Worm (Caenorhabditis elegans) whole organism, late embryonic: ENCODE measurements around the gene Y79H2A.2.

Experiments used
- C08G9.2 ChIP-seq: sonication (generic microtip); optimal IDR thresholded peaks from 2 replicates; lab custom pipeline; 2016; ENCODE audit warnings: mild to moderate bottlenecking, missing genetic modification characterization, moderate library complexity, missing compliant biosample characterization
- F13H6.1 ChIP-seq: sonication (generic microtip); optimal IDR thresholded peaks from 2 replicates; lab custom pipeline; 2016; ENCODE audit warnings: missing genetic modification characterization, missing compliant biosample characterization
- K09A11.1 ChIP-seq: sonication (generic microtip); optimal IDR thresholded peaks from 2 replicates; lab custom pipeline; 2017; ENCODE audit warnings: antibody characterized with exemption, mild to moderate bottlenecking, missing genetic modification characterization, missing compliant biosample characterization; ENCODE audit not compliant: insufficient read depth
- T23F11.4 ChIP-seq: fragments of 200-800 bp; sonication (Bioruptor generic); optimal IDR thresholded peaks from 2 replicates; lab custom pipeline; 2018; ENCODE audit warnings: mild to moderate bottlenecking, missing genetic modification characterization, missing compliant biosample characterization
- ceh-18 ChIP-seq: sonication (generic microtip); optimal IDR thresholded peaks from 2 replicates; lab custom pipeline; 2016; ENCODE audit warnings: missing genetic modification characterization, missing compliant biosample characterization
- ceh-19 ChIP-seq: fragments of 200-800 bp; sonication (Bioruptor generic); optimal IDR thresholded peaks from 2 replicates; lab custom pipeline; 2018; ENCODE audit warnings: mild to moderate bottlenecking, missing genetic modification characterization, missing compliant biosample characterization
- ceh-2 ChIP-seq: sonication (generic microtip); optimal IDR thresholded peaks from 2 replicates; lab custom pipeline; 2016; ENCODE audit warnings: missing genotype, missing genetic modification characterization, missing compliant biosample characterization
- ceh-22 ChIP-seq: sonication (generic microtip); optimal IDR thresholded peaks from 2 replicates; lab custom pipeline; 2017; ENCODE audit warnings: missing biosample characterization, missing genetic modification characterization
- ceh-31 ChIP-seq: sonication (generic microtip); optimal IDR thresholded peaks from 2 replicates; lab custom pipeline; 2016; ENCODE audit warnings: missing genetic modification characterization, missing compliant biosample characterization
- ceh-34 ChIP-seq: sonication (generic microtip); optimal IDR thresholded peaks from 2 replicates; lab custom pipeline; 2016; ENCODE audit warnings: mild to moderate bottlenecking, missing genetic modification characterization, missing compliant biosample characterization
- che-1 ChIP-seq: sonication (generic microtip); optimal IDR thresholded peaks from 2 replicates; lab custom pipeline; 2016; ENCODE audit warnings: mild to moderate bottlenecking, missing genetic modification characterization, missing compliant biosample characterization
- dve-1 ChIP-seq: sonication (generic microtip); optimal IDR thresholded peaks from 2 replicates; lab custom pipeline; 2017; ENCODE audit warnings: antibody characterized with exemption, mild to moderate bottlenecking, missing genetic modification characterization, missing compliant biosample characterization
- fkh-6 ChIP-seq: sonication (generic microtip); optimal IDR thresholded peaks from 2 replicates; lab custom pipeline; 2016; ENCODE audit warnings: missing genetic modification characterization, missing compliant biosample characterization
- gmeb-2 ChIP-seq: sonication (generic microtip); optimal IDR thresholded peaks from 2 replicates; lab custom pipeline; 2016; ENCODE audit warnings: missing genetic modification characterization, inconsistent platforms, missing compliant biosample characterization
- hlh-13 ChIP-seq: fragments of 200-800 bp; sonication (Bioruptor generic); optimal IDR thresholded peaks from 2 replicates; lab custom pipeline; 2018; ENCODE audit warnings: mild to moderate bottlenecking, missing genetic modification characterization, missing compliant biosample characterization
- hlh-15 ChIP-seq: sonication (generic microtip); optimal IDR thresholded peaks from 2 replicates; lab custom pipeline; 2016; ENCODE audit warnings: missing genetic modification characterization, missing compliant biosample characterization
- hlh-6 ChIP-seq: sonication (generic microtip); optimal IDR thresholded peaks from 2 replicates; lab custom pipeline; 2016; ENCODE audit warnings: missing genotype, missing genetic modification characterization, missing compliant biosample characterization
- hlh-8 ChIP-seq: sonication (generic microtip); optimal IDR thresholded peaks from 2 replicates; lab custom pipeline; 2016; ENCODE audit warnings: missing genotype, missing genetic modification characterization, missing compliant biosample characterization
- lim-6 ChIP-seq: sonication (generic microtip); optimal IDR thresholded peaks from 2 replicates; lab custom pipeline; 2016; ENCODE audit warnings: missing genetic modification characterization, missing compliant biosample characterization
- lin-11 ChIP-seq: fragments of 200-800 bp; sonication (Bioruptor generic); optimal IDR thresholded peaks from 2 replicates; lab custom pipeline; 2018; ENCODE audit warnings: mild to moderate bottlenecking, missing genetic modification characterization, missing compliant biosample characterization
- nhr-232 ChIP-seq: sonication (generic microtip); optimal IDR thresholded peaks from 2 replicates; lab custom pipeline; 2016; ENCODE audit warnings: missing genetic modification characterization, missing compliant biosample characterization
- pag-3 ChIP-seq: sonication (generic microtip); optimal IDR thresholded peaks from 2 replicates; lab custom pipeline; 2016; ENCODE audit warnings: missing compliant biosample characterization, missing genetic modification characterization, borderline replicate concordance
- pat-9 ChIP-seq: fragments of 200-800 bp; sonication (Bioruptor generic); optimal IDR thresholded peaks from 2 replicates; lab custom pipeline; 2018; ENCODE audit warnings: mild to moderate bottlenecking, missing genetic modification characterization, moderate library complexity, missing compliant biosample characterization
- pax-1 ChIP-seq: fragments of 150-350 bp; optimal IDR thresholded peaks from 2 replicates; lab custom pipeline; 2014; ENCODE audit warnings: missing biosample characterization, missing genetic modification characterization
- pha-4 ChIP-seq: fragments of 150-350 bp; optimal IDR thresholded peaks from 2 replicates; lab custom pipeline; 2018; ENCODE audit warnings: missing biosample characterization, missing genetic modification reagents, missing genetic modification characterization
- pqm-1 ChIP-seq: sonication (generic microtip); optimal IDR thresholded peaks from 2 replicates; lab custom pipeline; 2016; ENCODE audit warnings: missing genetic modification characterization, missing compliant biosample characterization
- ref-2 ChIP-seq: sonication (generic microtip); optimal IDR thresholded peaks from 2 replicates; lab custom pipeline; 2016; ENCODE audit warnings: missing genetic modification characterization, missing compliant biosample characterization
- rnt-1 ChIP-seq: sonication (generic microtip); optimal IDR thresholded peaks from 2 replicates; lab custom pipeline; 2016; ENCODE audit warnings: missing genetic modification characterization, missing compliant biosample characterization
- sox-2 ChIP-seq: fragments of 200-800 bp; sonication (Bioruptor generic); IDR thresholded peaks from 2 replicates; pipeline ENCODE4 v1.3.6; 2022; ENCODE audit warnings: missing genetic modification reagents, missing genetic modification characterization, missing compliant biosample characterization
- tbx-2 ChIP-seq: sonication (generic microtip); optimal IDR thresholded peaks from 2 replicates; lab custom pipeline; 2016; ENCODE audit warnings: missing genetic modification characterization, missing compliant biosample characterization
- unc-3 ChIP-seq, 2 experiments: fragments of 200-800 bp in 1 of 2; sonication (Bioruptor generic) in 1 of 2; sonication (generic microtip) in 1 of 2; conservative IDR thresholded peaks in 1 of 2; optimal IDR thresholded peaks in 1 of 2; 2 replicates each; pipeline versions ENCODE4 v1.3.6 to Lab custom; 2016 to 2022; ENCODE audit warnings: missing compliant biosample characterization in 2 of 2, missing genetic modification characterization in 2 of 2, missing genetic modification reagents in 1 of 2
- unc-42 ChIP-seq: sonication (generic microtip); optimal IDR thresholded peaks from 2 replicates; lab custom pipeline; 2016; ENCODE audit warnings: missing genotype, missing genetic modification characterization, missing compliant biosample characterization
- unc-55 ChIP-seq: sonication (generic microtip); optimal IDR thresholded peaks from 2 replicates; lab custom pipeline; 2017; ENCODE audit warnings: missing biosample characterization, missing genetic modification reagents, missing genetic modification characterization
- zip-5 ChIP-seq: sonication (generic microtip); optimal IDR thresholded peaks from 2 replicates; lab custom pipeline; 2016; ENCODE audit warnings: missing genetic modification characterization, missing compliant biosample characterization
- ztf-16 ChIP-seq: sonication (generic microtip); optimal IDR thresholded peaks from 2 replicates; lab custom pipeline; 2017; ENCODE audit warnings: missing genetic modification characterization, missing compliant biosample characterization

The Y79H2A.2 gene

ce11 chrIII:12020074-12020602 is 10.4 kb downstream of the Y79H2A.2 start, which contains the start of gene brp-1:
TSS of gene brp-1 (plus strand) at chrIII:12020552.
- TF ChIP-seq fkh-6, result no peak
- TF ChIP-seq T23F11.4 (GFP tag; lab: Kevin White, UChicago), result no peak
- TF ChIP-seq ceh-34 (tag; lab: Kevin White, UChicago), result no peak
- no peak for TF ChIP-seq dve-1 (tag; lab: Kevin White, UChicago)
- TF ChIP-seq pag-3, result no peak
- no peak for TF ChIP-seq hlh-6
- no peak for TF ChIP-seq sox-2 (GFP tag; lab: Robert Waterston, UW)
- TF ChIP-seq zip-5, result no peak
- TF ChIP-seq rnt-1 (tag; lab: Kevin White, UChicago), result no peak
- TF ChIP-seq C08G9.2 (tag; lab: Kevin White, UChicago), result no peak
- no peak for TF ChIP-seq gmeb-2
- no peak for TF ChIP-seq pat-9 (tag; lab: Kevin White, UChicago)
- TF ChIP-seq pax-1 (tag; lab: Kevin White, UChicago), result no peak
- TF ChIP-seq K09A11.1 (tag; lab: Kevin White, UChicago), result no peak
- TF ChIP-seq F13H6.1 (tag; lab: Kevin White, UChicago), result no peak
- no peak for TF ChIP-seq hlh-15 (tag; lab: Kevin White, UChicago)
- TF ChIP-seq ztf-16 (tag; lab: Kevin White, UChicago), result no peak
- TF ChIP-seq pha-4 (tag; lab: Kevin White, UChicago), result no peak
- TF ChIP-seq hlh-13 (GFP tag; lab: Kevin White, UChicago), result no peak
- no peak for TF ChIP-seq unc-3 (GFP tag; conservative IDR thresholded peaks at IDR 0.05; lab: Robert Waterston, UW)
- no peak for TF ChIP-seq unc-3 (tag; optimal IDR thresholded peaks at IDR 0.05; lab: Kevin White, UChicago)
- TF ChIP-seq, all 69 proteins: peak for 0

DNA sequence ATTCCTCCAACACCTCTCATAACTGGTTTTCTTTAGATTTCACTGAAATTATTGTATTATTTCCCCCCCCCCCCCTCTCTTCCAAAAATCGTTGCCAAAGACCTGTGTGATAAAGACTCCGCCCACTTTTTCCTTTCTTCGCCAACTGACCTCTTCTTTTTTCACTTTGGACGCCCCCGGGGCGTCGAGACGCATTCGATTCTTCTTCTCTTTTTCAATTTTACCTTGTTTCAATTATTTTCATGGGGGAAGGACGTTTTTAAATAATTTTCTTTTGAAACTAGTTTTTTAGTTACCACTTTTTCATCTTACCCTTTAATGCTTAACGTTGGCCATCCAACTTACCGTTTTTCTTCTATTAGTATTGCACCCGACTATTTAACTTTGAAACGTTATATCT is 12.6 kb downstream of the Y79H2A.2 start:
- TF ChIP-seq ceh-22 (tag; lab: Kevin White, UChicago) (no peak), ceh-34 (tag; lab: Kevin White, UChicago) (no peak), hlh-8 (tag; lab: Kevin White, UChicago) (no peak), rnt-1 (tag; lab: Kevin White, UChicago) (no peak), ceh-31 (tag; lab: Kevin White, UChicago) (no peak), lim-6 (tag; lab: Kevin White, UChicago) (no peak), ref-2 (no peak)

DNA sequence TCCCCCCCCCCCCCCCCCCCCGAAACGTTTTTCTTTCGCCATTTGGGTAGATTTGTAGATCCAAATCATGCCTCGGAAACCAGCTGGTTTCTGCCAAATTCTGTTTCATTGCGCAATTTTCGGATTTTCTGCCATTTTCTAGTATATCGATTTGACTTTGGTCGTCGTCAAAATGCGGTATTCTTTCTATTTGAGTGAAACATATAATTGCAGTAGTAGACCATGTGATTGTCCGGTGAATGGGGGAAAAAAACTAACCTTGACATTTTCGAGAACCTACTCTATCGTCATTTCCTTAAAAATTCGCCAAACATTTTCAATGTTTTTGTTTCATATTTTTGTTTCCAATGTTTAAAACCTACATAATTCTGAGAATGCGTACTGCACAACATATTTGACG is 15.0 kb downstream of the Y79H2A.2 start:
- TF ChIP-seq sox-2 (GFP tag; lab: Robert Waterston, UW) (no peak), pqm-1 (tag; lab: Kevin White, UChicago) (no peak), unc-55 (GFP tag; lab: Kevin White, UChicago) (no peak), ceh-19 (GFP tag; lab: Kevin White, UChicago) (no peak), ceh-18 (no peak), che-1 (tag; lab: Kevin White, UChicago) (no peak)

- TF ChIP-seq dve-1 (tag; lab: Kevin White, UChicago) (peak; percentile 86), C08G9.2 (tag; lab: Kevin White, UChicago) (no peak)
Measured at ce11 chrIII:12015183-12015582, 15.4 kb downstream of the Y79H2A.2 start.

DNA sequence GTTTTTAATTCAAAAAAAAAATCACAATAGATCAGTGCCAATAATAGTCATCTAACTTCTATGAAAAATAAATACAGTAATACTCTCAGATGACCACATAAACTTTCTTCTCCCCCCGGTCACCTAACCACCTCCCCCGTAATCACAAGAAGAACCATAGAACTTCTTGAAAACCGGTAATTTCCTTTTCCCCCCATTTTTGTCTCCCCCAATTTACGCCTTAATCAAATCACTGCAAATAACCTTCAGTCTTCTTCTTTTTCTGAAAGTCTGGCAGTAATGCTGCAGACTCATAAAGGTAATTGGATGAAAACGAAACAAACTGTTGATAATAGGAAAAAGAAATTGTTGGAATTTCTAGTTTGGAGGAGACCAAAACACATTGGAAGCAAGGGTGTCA is 16.1 kb downstream of the Y79H2A.2 start:
- no peak for TF ChIP-seq pha-4 (tag; lab: Kevin White, UChicago)
- TF ChIP-seq nhr-232 (tag; lab: Kevin White, UChicago), result no peak
- no peak for TF ChIP-seq tbx-2 (tag; lab: Kevin White, UChicago)
- TF ChIP-seq lim-6 (tag; lab: Kevin White, UChicago), result no peak
- TF ChIP-seq ceh-22 (tag; lab: Kevin White, UChicago), result no peak
- TF ChIP-seq dve-1 (tag; lab: Kevin White, UChicago), result no peak
- no peak for TF ChIP-seq hlh-8 (tag; lab: Kevin White, UChicago)
- TF ChIP-seq ceh-2 (tag; lab: Kevin White, UChicago), result no peak
- TF ChIP-seq unc-42 (tag; lab: Kevin White, UChicago), result no peak
- no peak for TF ChIP-seq lin-11 (tag; lab: Kevin White, UChicago)
- TF ChIP-seq gmeb-2, result no peak
